Fruit fly (Drosophila melanogaster): Measurements from ENCODE around the gene CG8607.

Gene CG8607

DNA sequence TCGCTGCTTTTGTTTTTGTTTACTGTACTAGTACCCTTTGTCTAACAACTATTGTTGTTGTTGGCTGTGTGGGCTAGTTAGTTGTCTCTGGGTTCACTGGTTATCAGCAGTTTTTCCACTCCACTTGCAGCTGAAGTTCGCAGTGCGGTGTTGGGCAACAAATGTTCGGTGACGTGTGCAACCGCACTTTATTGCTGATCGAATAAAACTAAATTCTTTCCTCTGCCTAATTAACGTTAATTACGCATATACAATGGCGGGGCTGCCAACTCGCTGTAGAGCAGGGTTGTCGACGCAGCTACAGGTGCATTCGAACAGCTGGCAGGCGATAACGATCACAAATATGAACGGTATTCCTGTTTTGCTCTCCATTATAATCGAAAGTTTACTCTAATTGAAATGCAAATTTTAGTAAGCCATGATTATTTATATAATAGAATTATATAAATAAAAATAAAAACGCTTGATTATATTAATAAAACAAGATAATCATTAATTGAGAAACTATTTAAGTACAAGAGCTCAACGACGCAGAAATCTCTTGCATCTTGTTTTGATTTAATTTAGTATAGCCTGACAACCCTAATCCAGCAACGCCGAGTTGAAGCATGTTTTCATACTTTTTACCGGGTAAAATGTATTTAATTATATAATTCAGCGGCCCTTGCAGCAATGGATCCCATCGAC lies 8.8 kb downstream of the CG8607 start, which contains the start of the genes mrva, CG42307 and mus312 (continued):
- TF ChIP-seq odd (GFP tag; optimal IDR thresholded peaks at IDR 0.05) = peak; percentile 88
- peak; percentile 91 for TF ChIP-seq grn (GFP tag; optimal IDR thresholded peaks at IDR 0.05)
- TF ChIP-seq CG31224 (GFP tag; IDR thresholded peaks at IDR 0.05) = peak; percentile 78
- TF ChIP-seq Lhr (GFP tag; optimal IDR thresholded peaks at IDR 0.05) = peak; percentile 62
- TF ChIP-seq CG8924 (tag; optimal IDR thresholded peaks at IDR 0.05) = peak; percentile 96
- TF ChIP-seq dati (GFP tag; IDR thresholded peaks at IDR 0.05) = no peak
- peak; percentile 78 for TF ChIP-seq Drgx (GFP tag; IDR thresholded peaks at IDR 0.05)
- TF ChIP-seq dysf (GFP tag; IDR thresholded peaks at IDR 0.05) = peak; percentile 87
- peak; percentile 77 for TF ChIP-seq Six4 (GFP tag; optimal IDR thresholded peaks at IDR 0.05)
- TF ChIP-seq ash1 (GFP tag; optimal IDR thresholded peaks at IDR 0.05) = no peak
- TF ChIP-seq kah (GFP tag; optimal IDR thresholded peaks at IDR 0.05) = peak; percentile 87
- no peak for TF ChIP-seq aop (GFP tag; IDR thresholded peaks at IDR 0.05)
- no peak for TF ChIP-seq Lpt (GFP tag; optimal IDR thresholded peaks at IDR 0.05)
- TF ChIP-seq wdn (GFP tag; IDR thresholded peaks at IDR 0.05) = peak; percentile 63
- peak; percentile 94 for TF ChIP-seq CG13894 (tag; optimal IDR thresholded peaks at IDR 0.05)
- peak; percentile 94 for TF ChIP-seq CG9817 (tag; optimal IDR thresholded peaks at IDR 0.05)
- peak; percentile 91 for TF ChIP-seq MTF-1 (GFP tag; optimal IDR thresholded peaks at IDR 0.05; ENCODE audit: borderline replicate concordance)
- peak; percentile 76 for TF ChIP-seq wor (GFP tag; IDR thresholded peaks at IDR 0.05)
- peak; percentile 91 for TF ChIP-seq CG10147 (GFP tag; optimal IDR thresholded peaks at IDR 0.05)
- peak; percentile 77 for TF ChIP-seq ewg (GFP tag; optimal IDR thresholded peaks at IDR 0.05)
- TF ChIP-seq CG3847 (GFP tag; IDR thresholded peaks at IDR 0.05) = peak; percentile 93
- TF ChIP-seq Atf6 (GFP tag; IDR thresholded peaks at IDR 0.05) = peak; percentile 69
- TF ChIP-seq CG9609 (GFP tag; optimal IDR thresholded peaks at IDR 0.05) = no peak
- TF ChIP-seq CG7839 (tag; optimal IDR thresholded peaks at IDR 0.05) = no peak
- TF ChIP-seq Dll (GFP tag; IDR thresholded peaks at IDR 0.05; ENCODE audit: partially characterized antibody) = peak; percentile 60; the same call in 3 of the 4 replicates
- TF ChIP-seq sens (GFP tag) = peak; percentile 93
- TF ChIP-seq CG30431 (GFP tag; optimal IDR thresholded peaks at IDR 0.05) = peak; percentile 56
- peak; percentile 83 for TF ChIP-seq CG18764 (GFP tag; optimal IDR thresholded peaks at IDR 0.05)
- peak; percentile 74 for TF ChIP-seq Hand (GFP tag; optimal IDR thresholded peaks at IDR 0.05)
- no peak for TF ChIP-seq CG12071 (GFP tag; optimal IDR thresholded peaks at IDR 0.05)
- no peak for TF ChIP-seq CG3726 (GFP tag; IDR thresholded peaks at IDR 0.05)
- TF ChIP-seq nerfin-1 (tag; optimal IDR thresholded peaks at IDR 0.05) = peak; percentile 81
- TF ChIP-seq CG15479 (GFP tag; optimal IDR thresholded peaks at IDR 0.05) = peak; percentile 27
- no peak for TF ChIP-seq tna (GFP tag; IDR thresholded peaks at IDR 0.05; ENCODE audit: partially characterized antibody)
- peak; percentile 52 for TF ChIP-seq ac (GFP tag; optimal IDR thresholded peaks at IDR 0.05)
- TF ChIP-seq ATbp (GFP tag; optimal IDR thresholded peaks at IDR 0.05) = no peak
- no peak for TF ChIP-seq CG1603 (tag; optimal IDR thresholded peaks at IDR 0.05)
- TF ChIP-seq lbe (GFP tag; optimal IDR thresholded peaks at IDR 0.05) = peak; percentile 68
- peak; percentile 86 for TF ChIP-seq Xbp1 (GFP tag; optimal IDR thresholded peaks at IDR 0.05)
- peak; percentile 79 for TF ChIP-seq CG17912 (GFP tag; optimal IDR thresholded peaks at IDR 0.05)
- peak; percentile 55 for TF ChIP-seq B-H1 (GFP tag; IDR thresholded peaks at IDR 0.05)
- peak; percentile 82 for TF ChIP-seq CG10654 (GFP tag; optimal IDR thresholded peaks at IDR 0.05)
- no peak for TF ChIP-seq CG12236 (GFP tag; optimal IDR thresholded peaks at IDR 0.05)
- TF ChIP-seq Atf-2 (GFP tag; optimal IDR thresholded peaks at IDR 0.05) = peak; percentile 26
- TF ChIP-seq dimm (GFP tag; IDR thresholded peaks at IDR 0.05) = no peak
- TF ChIP-seq Spps (tag; optimal IDR thresholded peaks at IDR 0.05) = peak; percentile 72
- peak; percentile 83 for TF ChIP-seq CG11695 (GFP tag; IDR thresholded peaks at IDR 0.05)
- TF ChIP-seq Myb (GFP tag; optimal IDR thresholded peaks at IDR 0.05) = peak; percentile 1
- peak; percentile 93 for TF ChIP-seq Ssrp (tag; optimal IDR thresholded peaks at IDR 0.05)
- TF ChIP-seq Bgb (GFP tag; IDR thresholded peaks at IDR 0.05; ENCODE audit: partially characterized antibody) = no peak
